Worm (Caenorhabditis elegans) whole organism, late embryonic: ENCODE data around the gene fkb-3.
A peak's percentile ranks its signal among the peaks of the same experiment; 100 is the strongest.

Experiments used
- C38D4.7 ChIP-seq: fragments of 200-800 bp; sonication (Bioruptor generic); optimal IDR thresholded peaks from 2 replicates; lab custom pipeline; 2018; ENCODE audit warnings: mild to moderate bottlenecking, missing genetic modification characterization, moderate library complexity, missing compliant biosample characterization
- K02D7.2 ChIP-seq: sonication (generic microtip); optimal IDR thresholded peaks from 2 replicates; lab custom pipeline; 2017; ENCODE audit warnings: mild to moderate bottlenecking, missing genetic modification characterization, missing compliant biosample characterization
- K09A11.1 ChIP-seq: sonication (generic microtip); optimal IDR thresholded peaks from 2 replicates; lab custom pipeline; 2017; ENCODE audit warnings: antibody characterized with exemption, mild to moderate bottlenecking, missing genetic modification characterization, missing compliant biosample characterization; ENCODE audit not compliant: insufficient read depth
- Y22D7AL.16 ChIP-seq: sonication (generic microtip); optimal IDR thresholded peaks from 2 replicates; lab custom pipeline; 2016; ENCODE audit warnings: missing genetic modification characterization, missing compliant biosample characterization
- ahr-1 ChIP-seq: sonication (generic microtip); optimal IDR thresholded peaks from 2 replicates; lab custom pipeline; 2016; ENCODE audit warnings: missing genetic modification characterization, missing compliant biosample characterization
- ceh-14 ChIP-seq: sonication (generic microtip); optimal IDR thresholded peaks from 2 replicates; lab custom pipeline; 2016; ENCODE audit warnings: missing genotype, missing genetic modification characterization, missing compliant biosample characterization
- ceh-18 ChIP-seq: sonication (generic microtip); optimal IDR thresholded peaks from 2 replicates; lab custom pipeline; 2016; ENCODE audit warnings: missing genetic modification characterization, missing compliant biosample characterization
- ceh-2 ChIP-seq: sonication (generic microtip); optimal IDR thresholded peaks from 2 replicates; lab custom pipeline; 2016; ENCODE audit warnings: missing genotype, missing genetic modification characterization, missing compliant biosample characterization
- ceh-24 ChIP-seq: sonication (generic microtip); optimal IDR thresholded peaks from 2 replicates; lab custom pipeline; 2016; ENCODE audit warnings: mild to moderate bottlenecking, missing genetic modification characterization, missing compliant biosample characterization
- ceh-31 ChIP-seq: sonication (generic microtip); optimal IDR thresholded peaks from 2 replicates; lab custom pipeline; 2016; ENCODE audit warnings: missing genetic modification characterization, missing compliant biosample characterization
- ceh-45 ChIP-seq: fragments of 200-800 bp; sonication (Bioruptor generic); IDR thresholded peaks from 2 replicates; pipeline ENCODE4 v1.3.6; 2022; ENCODE audit warnings: missing genetic modification reagents, missing genetic modification characterization, missing compliant biosample characterization
- ceh-48 ChIP-seq: sonication (generic microtip); optimal IDR thresholded peaks from 2 replicates; lab custom pipeline; 2016; ENCODE audit warnings: missing genetic modification characterization, inconsistent platforms, missing compliant biosample characterization
- ceh-6 ChIP-seq: fragments of 200-800 bp; sonication (Bioruptor generic); optimal IDR thresholded peaks from 2 replicates; lab custom pipeline; 2018; ENCODE audit warnings: mild to moderate bottlenecking, missing genetic modification characterization, missing compliant biosample characterization
- elt-2 ChIP-seq: sonication (generic microtip); optimal IDR thresholded peaks from 2 replicates; lab custom pipeline; 2016; ENCODE audit warnings: missing genetic modification reagents, missing genetic modification characterization, missing compliant biosample characterization
- elt-4 ChIP-seq: sonication (generic microtip); optimal IDR thresholded peaks from 2 replicates; lab custom pipeline; 2016; ENCODE audit warnings: missing genetic modification characterization, missing compliant biosample characterization
- ets-4 ChIP-seq: sonication (generic microtip); optimal IDR thresholded peaks from 2 replicates; lab custom pipeline; 2016; ENCODE audit warnings: missing genetic modification characterization, missing compliant biosample characterization
- fax-1 ChIP-seq: sonication (generic microtip); optimal IDR thresholded peaks from 2 replicates; lab custom pipeline; 2016; ENCODE audit warnings: missing genotype, missing genetic modification characterization, missing compliant biosample characterization
- hlh-15 ChIP-seq: sonication (generic microtip); optimal IDR thresholded peaks from 2 replicates; lab custom pipeline; 2016; ENCODE audit warnings: missing genetic modification characterization, missing compliant biosample characterization
- madf-2 ChIP-seq: sonication (generic microtip); optimal IDR thresholded peaks from 2 replicates; lab custom pipeline; 2017; ENCODE audit warnings: missing genetic modification characterization, missing compliant biosample characterization
- mec-3 ChIP-seq: sonication (generic microtip); optimal IDR thresholded peaks from 2 replicates; lab custom pipeline; 2016; ENCODE audit warnings: borderline replicate concordance, missing genetic modification characterization, missing compliant biosample characterization
- nfya-1 ChIP-seq: sonication (generic microtip); optimal IDR thresholded peaks from 2 replicates; lab custom pipeline; 2017; ENCODE audit warnings: missing genetic modification characterization, mild to moderate bottlenecking, missing compliant biosample characterization, antibody characterized with exemption, moderate library complexity
- odd-2 ChIP-seq: sonication (generic microtip); optimal IDR thresholded peaks from 2 replicates; lab custom pipeline; 2017; ENCODE audit warnings: antibody characterized with exemption, mild to moderate bottlenecking, missing genetic modification characterization, missing compliant biosample characterization
- pag-3 ChIP-seq: sonication (generic microtip); optimal IDR thresholded peaks from 2 replicates; lab custom pipeline; 2016; ENCODE audit warnings: missing compliant biosample characterization, missing genetic modification characterization, borderline replicate concordance
- pax-1 ChIP-seq: fragments of 150-350 bp; optimal IDR thresholded peaks from 2 replicates; lab custom pipeline; 2014; ENCODE audit warnings: missing biosample characterization, missing genetic modification characterization
- pha-4 ChIP-seq: fragments of 150-350 bp; optimal IDR thresholded peaks from 2 replicates; lab custom pipeline; 2018; ENCODE audit warnings: missing biosample characterization, missing genetic modification reagents, missing genetic modification characterization
- pqm-1 ChIP-seq: sonication (generic microtip); optimal IDR thresholded peaks from 2 replicates; lab custom pipeline; 2016; ENCODE audit warnings: missing genetic modification characterization, missing compliant biosample characterization
- pros-1 ChIP-seq: fragments of 150-350 bp; optimal IDR thresholded peaks from 2 replicates; lab custom pipeline; 2014; ENCODE audit warnings: missing biosample characterization, missing genetic modification reagents, missing genetic modification characterization
- rnt-1 ChIP-seq: sonication (generic microtip); optimal IDR thresholded peaks from 2 replicates; lab custom pipeline; 2016; ENCODE audit warnings: missing genetic modification characterization, missing compliant biosample characterization
- sox-2 ChIP-seq: fragments of 200-800 bp; sonication (Bioruptor generic); IDR thresholded peaks from 2 replicates; pipeline ENCODE4 v1.3.6; 2022; ENCODE audit warnings: missing genetic modification reagents, missing genetic modification characterization, missing compliant biosample characterization
- tbx-2 ChIP-seq: sonication (generic microtip); optimal IDR thresholded peaks from 2 replicates; lab custom pipeline; 2016; ENCODE audit warnings: missing genetic modification characterization, missing compliant biosample characterization
- tbx-7 ChIP-seq: sonication (generic microtip); optimal IDR thresholded peaks from 2 replicates; lab custom pipeline; 2016; ENCODE audit warnings: missing genotype, missing genetic modification characterization, missing compliant biosample characterization
- unc-3 ChIP-seq, 2 experiments: fragments of 200-800 bp in 1 of 2; sonication (Bioruptor generic) in 1 of 2; sonication (generic microtip) in 1 of 2; conservative IDR thresholded peaks in 1 of 2; optimal IDR thresholded peaks in 1 of 2; 2 replicates each; pipeline versions ENCODE4 v1.3.6 to Lab custom; 2016 to 2022; ENCODE audit warnings: missing compliant biosample characterization in 2 of 2, missing genetic modification characterization in 2 of 2, missing genetic modification reagents in 1 of 2
- unc-42 ChIP-seq: sonication (generic microtip); optimal IDR thresholded peaks from 2 replicates; lab custom pipeline; 2016; ENCODE audit warnings: missing genotype, missing genetic modification characterization, missing compliant biosample characterization
- unc-55 ChIP-seq: sonication (generic microtip); optimal IDR thresholded peaks from 2 replicates; lab custom pipeline; 2017; ENCODE audit warnings: missing biosample characterization, missing genetic modification reagents, missing genetic modification characterization
- unc-86 ChIP-seq: sonication (generic microtip); optimal IDR thresholded peaks from 2 replicates; lab custom pipeline; 2016; ENCODE audit warnings: missing genetic modification characterization, missing compliant biosample characterization
- zip-5 ChIP-seq: sonication (generic microtip); optimal IDR thresholded peaks from 2 replicates; lab custom pipeline; 2016; ENCODE audit warnings: missing genetic modification characterization, missing compliant biosample characterization
- ztf-16 ChIP-seq: sonication (generic microtip); optimal IDR thresholded peaks from 2 replicates; lab custom pipeline; 2017; ENCODE audit warnings: missing genetic modification characterization, missing compliant biosample characterization

The fkb-3 gene

ce11 chrV:7234726-7235125 is 9.7 kb downstream of the fkb-3 start, which contains the start of gene C05C8.5:
Gene C05C8.5, minus strand, starts transcription at chrV:7234826.
- TF ChIP-seq unc-55 (GFP tag; lab: Kevin White, UChicago) (no peak), unc-42 (no peak), ceh-14 (tag; lab: Kevin White, UChicago) (no peak), ahr-1 (no peak), pag-3 (tag; lab: Kevin White, UChicago) (no peak), ets-4 (tag; lab: Kevin White, UChicago) (no peak), tbx-2 (no peak), hlh-15 (tag; lab: Kevin White, UChicago) (no peak), rnt-1 (no peak), unc-86 (tag; lab: Kevin White, UChicago) (no peak), pros-1 (tag; lab: Kevin White, UChicago) (no peak), sox-2 (GFP tag; lab: Robert Waterston, UW) (no peak)

DNA sequence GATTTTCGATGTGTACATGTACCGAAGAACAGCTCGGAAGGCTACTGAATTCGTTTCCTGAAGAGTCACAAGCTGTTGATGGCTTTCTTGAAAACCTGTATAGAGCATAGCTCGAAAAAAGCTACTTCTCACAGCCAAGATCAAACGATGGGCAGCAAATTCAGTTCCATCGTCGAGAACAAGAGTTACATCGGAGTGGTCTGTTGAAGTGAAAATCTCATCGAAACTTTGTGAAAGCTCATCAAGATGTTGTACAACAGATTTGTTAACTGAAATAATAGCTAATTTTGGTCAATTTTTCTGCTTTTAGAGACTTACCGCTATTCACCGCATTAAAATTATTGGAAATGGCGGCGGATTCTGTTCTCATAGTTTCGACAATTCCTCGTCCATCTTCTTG is 11.7 kb downstream of the fkb-3 start:
- TF ChIP-seq odd-2 (tag; lab: Kevin White, UChicago) (no peak), unc-86 (tag; lab: Kevin White, UChicago) (no peak), ceh-48 (tag; lab: Kevin White, UChicago) (no peak), C38D4.7 (no peak), nfya-1 (tag; lab: Kevin White, UChicago) (no peak), ceh-45 (no peak)

- TF ChIP-seq ceh-14 (tag; lab: Kevin White, UChicago) = no peak
These were observed 11.9 kb downstream of the fkb-3 start, which contains the start of gene hpo-9 for ce11 chrV:7237094-7237132. Gene hpo-9, minus strand, starts transcription at chrV:7237130.

ce11 chrV:7237133-7237532 is 12.1 kb downstream of the fkb-3 start, which contains the start of gene hyls-1:
Gene hyls-1, plus strand, starts transcription at chrV:7237381.
- peak; percentile 57 for TF ChIP-seq ceh-31 (tag; lab: Kevin White, UChicago)
- TF ChIP-seq ets-4 (tag; lab: Kevin White, UChicago) = no peak
- no peak for TF ChIP-seq ceh-6 (GFP tag; lab: Kevin White, UChicago)
- TF ChIP-seq unc-55 (GFP tag; lab: Kevin White, UChicago) = no peak
- TF ChIP-seq ceh-48 (tag; lab: Kevin White, UChicago) = no peak
- no peak for TF ChIP-seq pros-1 (tag; lab: Kevin White, UChicago)
- peak; percentile 25 for TF ChIP-seq ceh-14 (tag; lab: Kevin White, UChicago)
- TF ChIP-seq ztf-16 (tag; lab: Kevin White, UChicago) = peak; percentile 7
- TF ChIP-seq ceh-24 (tag; lab: Kevin White, UChicago) = no peak
- peak; percentile 59 for TF ChIP-seq unc-42
- TF ChIP-seq K09A11.1 (tag; lab: Kevin White, UChicago) = no peak
- TF ChIP-seq ceh-18 = peak; percentile 58
- peak; percentile 74 for TF ChIP-seq pax-1
- TF ChIP-seq Y22D7AL.16 (tag; lab: Kevin White, UChicago) = no peak
- no peak for TF ChIP-seq pha-4 (tag; lab: Kevin White, UChicago)
- no peak for TF ChIP-seq ceh-2
- peak; percentile 36 for TF ChIP-seq elt-2 (tag; lab: Kevin White, UChicago)
- TF ChIP-seq elt-4 (tag; lab: Kevin White, UChicago) = no peak
- no peak for TF ChIP-seq ceh-45
- peak; percentile 82 for TF ChIP-seq nfya-1 (tag; lab: Kevin White, UChicago)
- TF ChIP-seq madf-2 (tag; lab: Kevin White, UChicago) = no peak

DNA sequence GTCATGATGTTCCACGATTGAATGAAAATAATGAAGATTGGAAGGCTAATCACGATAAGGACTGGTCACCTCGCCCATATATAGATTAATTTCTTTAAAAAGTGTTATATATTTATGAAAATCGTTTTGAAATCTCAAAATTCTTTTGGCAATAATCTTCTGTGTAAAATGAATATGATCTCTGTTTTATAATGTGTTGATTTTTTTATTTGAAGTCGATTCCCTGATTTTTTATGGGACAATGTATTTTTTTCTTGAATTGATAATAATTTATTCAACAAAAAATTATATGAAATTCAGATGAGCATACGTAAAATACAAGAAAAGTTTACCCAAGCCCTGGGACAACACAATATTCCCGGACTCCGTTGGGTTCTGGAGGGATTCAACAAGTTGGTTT is 14.4 kb downstream of the fkb-3 start, which contains the start of gene C05C8.1:
Gene C05C8.1, plus strand, starts transcription at position 301 of the 400 bp plus-strand sequence.
- TF ChIP-seq ahr-1 = no peak
- TF ChIP-seq pqm-1 (tag; lab: Kevin White, UChicago) = no peak
- TF ChIP-seq tbx-2 = no peak
- TF ChIP-seq pha-4 (tag; lab: Kevin White, UChicago) = no peak
- no peak for TF ChIP-seq unc-3 (GFP tag; conservative IDR thresholded peaks at IDR 0.05; lab: Robert Waterston, UW)
- no peak for TF ChIP-seq unc-3 (tag; optimal IDR thresholded peaks at IDR 0.05; lab: Kevin White, UChicago)
- no peak for TF ChIP-seq fax-1
- TF ChIP-seq zip-5 (tag; lab: Kevin White, UChicago) = no peak
- no peak for TF ChIP-seq tbx-7
- TF ChIP-seq madf-2 (tag; lab: Kevin White, UChicago) = no peak
- TF ChIP-seq K02D7.2 (tag; lab: Kevin White, UChicago) = no peak
- no peak for TF ChIP-seq odd-2 (tag; lab: Kevin White, UChicago)
- TF ChIP-seq mec-3 (tag; lab: Kevin White, UChicago) = no peak
- no peak for TF ChIP-seq ceh-48 (tag; lab: Kevin White, UChicago)
- TF ChIP-seq ceh-6 (GFP tag; lab: Kevin White, UChicago) = no peak
